Worm (Caenorhabditis elegans) whole organism, midembryonic: ENCODE results near the gene lys-1.

Experiments used
- T22C8.4 ChIP-seq: fragments of 200-800 bp; sonication (Bioruptor generic); IDR thresholded peaks from 2 replicates; pipeline ENCODE4 v1.3.6; 2022; ENCODE audit warnings: missing genetic modification characterization, missing compliant biosample characterization
- flt-1 ChIP-seq: fragments of 200-800 bp; sonication (Bioruptor generic); IDR thresholded peaks from 2 replicates; pipeline ENCODE4 v1.3.6; 2022; ENCODE audit warnings: missing genetic modification characterization, missing compliant biosample characterization
- klf-2 ChIP-seq: fragments of 200-800 bp; sonication (Bioruptor generic); conservative IDR thresholded peaks from 2 replicates; pipeline ENCODE4 v1.3.6; 2022; ENCODE audit warnings: missing genetic modification reagents, missing genetic modification characterization, missing compliant biosample characterization
- med-1 ChIP-seq: sonication (generic microtip); optimal IDR thresholded peaks from 2 replicates; lab custom pipeline; 2017; ENCODE audit warnings: missing genetic modification characterization, mild to moderate bottlenecking, missing compliant biosample characterization, antibody characterized with exemption, missing genetic modification reagents; ENCODE audit not compliant: insufficient read depth
- ref-1 ChIP-seq: fragments of 200-800 bp; sonication (Bioruptor generic); conservative IDR thresholded peaks from 2 replicates; pipeline ENCODE4 v1.3.6; 2022; ENCODE audit warnings: missing genetic modification reagents, missing genetic modification characterization, missing compliant biosample characterization
- tab-1 ChIP-seq: fragments of 200-800 bp; sonication (Bioruptor generic); IDR thresholded peaks from 2 replicates; pipeline ENCODE4 v1.3.6; 2022; ENCODE audit warnings: missing genetic modification characterization, missing compliant biosample characterization
- ztf-23 ChIP-seq: fragments of 200-800 bp; sonication (Bioruptor generic); IDR thresholded peaks from 2 replicates; pipeline ENCODE4 v1.3.6; 2022; ENCODE audit warnings: missing genetic modification reagents, missing genetic modification characterization, missing compliant biosample characterization

DNA sequence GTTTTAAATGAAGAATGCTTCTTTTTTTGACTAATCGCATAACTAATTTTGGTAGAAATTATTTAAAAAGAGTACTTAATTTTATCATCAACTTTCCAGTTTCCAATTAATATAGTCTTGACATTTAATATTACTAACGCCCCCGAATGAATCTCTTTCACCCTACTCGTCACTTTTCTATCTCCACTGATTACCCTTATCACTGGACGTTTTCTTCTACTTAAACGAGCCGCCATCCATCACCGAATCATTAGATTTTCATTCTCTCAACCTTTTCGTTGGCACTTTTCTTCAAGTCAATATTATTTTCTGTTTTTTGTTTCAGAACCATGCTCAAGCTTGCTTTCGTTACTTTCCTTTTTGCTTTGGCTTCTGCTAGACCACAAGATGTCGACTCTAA, at the start of gene lys-1:
- no peak for TF ChIP-seq tab-1 (GFP tag; lab: Robert Waterston, UW)
- no peak for TF ChIP-seq klf-2 (GFP tag; lab: Robert Waterston, UW)
- no peak for TF ChIP-seq flt-1
- no peak for TF ChIP-seq med-1 (GFP tag; lab: Kevin White, UChicago)
- no peak for TF ChIP-seq ztf-23
- no peak for TF ChIP-seq T22C8.4 (GFP tag; lab: Robert Waterston, UW)
- no peak for TF ChIP-seq ref-1
